Worm (Caenorhabditis elegans): ENCODE data around the gene dnj-20.
A peak's percentile ranks its signal among the peaks of the same experiment; 100 is the strongest.

dnj-20 gene

ce11 chrII:9591071-9591470 is 32.9 kb downstream of the dnj-20 start, which contains the start of the genes E02H1.1 and tag-124 (continued):
- TF ChIP-seq cebp-1 (GFP tag; IDR thresholded peaks at IDR 0.05) (no peak), cebp-1 (tag; optimal IDR thresholded peaks at IDR 0.05) (peak; percentile 58), cebp-2 (GFP tag; IDR thresholded peaks at IDR 0.05) (no peak), madf-3 (GFP tag; IDR thresholded peaks at IDR 0.05) (0 out of 2 replicates have a peak, but pooled peaks have one; percentile 49), let-607 (tag; optimal IDR thresholded peaks at IDR 0.05) (peak in 1 of 2 experiments; percentile 62), B0035.1 (tag; optimal IDR thresholded peaks at IDR 0.05) (no peak), ccch-3 (GFP tag; optimal IDR thresholded peaks at IDR 0.05) (peak; percentile 5), lin-40 (tag; optimal IDR thresholded peaks at IDR 0.05) (peak; percentile 70), chd-7 (tag; optimal IDR thresholded peaks at IDR 0.05) (peak; percentile 29), dox-1 (GFP tag; IDR thresholded peaks at IDR 0.05) (peak; percentile 37; the same call in 1 of the 2 replicates), hrde-1 (tag; optimal IDR thresholded peaks at IDR 0.05; ENCODE audit: borderline replicate concordance) (no peak), ZK185.1 (tag; optimal IDR thresholded peaks at IDR 0.05; ENCODE audit: poor library complexity, severe bottlenecking) (peak; percentile 93), ceh-27 (GFP tag; optimal IDR thresholded peaks at IDR 0.05) (peak; percentile 69), attf-3 (GFP tag; conservative IDR thresholded peaks at IDR 0.05) (peak; percentile 59), ceh-100 (GFP tag; IDR thresholded peaks at IDR 0.05) (peak; percentile 57), F33H1.4 (GFP tag; IDR thresholded peaks at IDR 0.05) (peak; percentile 57)

- no peak for TF ChIP-seq F49E8.2 (tag; optimal IDR thresholded peaks at IDR 0.05; ENCODE audit: insufficient read depth)
Measured at ce11 chrII:9589667-9590066, 34.3 kb downstream of the dnj-20 start, which contains the start of gene eral-1. Gene eral-1 (minus strand): TSS chrII:9589767.

ce11 chrII:9586734-9587209 is 37.2 kb downstream of the dnj-20 start, which contains the start of gene ugt-58:
Gene ugt-58 (minus strand): TSS chrII:9586784.
- TF ChIP-seq bed-1 (GFP tag; IDR thresholded peaks at IDR 0.05): no peak
- TF ChIP-seq dox-1 (GFP tag; IDR thresholded peaks at IDR 0.05): no peak
- TF ChIP-seq attf-3 (GFP tag; conservative IDR thresholded peaks at IDR 0.05): no peak
- TF ChIP-seq nhr-80 (tag; optimal IDR thresholded peaks at IDR 0.05): peak; percentile 5

- no peak for TF ChIP-seq mxl-1 (tag; optimal IDR thresholded peaks at IDR 0.05)
- no peak for TF ChIP-seq ztf-22 (GFP tag; optimal IDR thresholded peaks at IDR 0.05)
- no peak for TF ChIP-seq T07F8.4 (tag; optimal IDR thresholded peaks at IDR 0.05)
Measured at ce11 chrII:9583461-9583860, 40.5 kb downstream of the dnj-20 start, which contains the start of gene wee-1.1. Gene wee-1.1 (minus strand): TSS chrII:9583561.

- TF ChIP-seq lsy-27 (tag; optimal IDR thresholded peaks at IDR 0.05; ENCODE audit: borderline replicate concordance, insufficient read depth) (no peak), F57A8.1 (GFP tag; optimal IDR thresholded peaks at IDR 0.05) (no peak), zfh-2 (GFP tag; conservative IDR thresholded peaks at IDR 0.05) (no peak), nfyb-1 (GFP tag; IDR thresholded peaks at IDR 0.05) (0 out of 2 replicates have a peak, but pooled peaks have one; percentile 33), dpl-1 (GFP tag; optimal IDR thresholded peaks at IDR 0.05) (no peak), sdz-38 (tag; optimal IDR thresholded peaks at IDR 0.05) (no peak), xnd-1 (tag; optimal IDR thresholded peaks at IDR 0.05) (no peak), let-607 (tag; optimal IDR thresholded peaks at IDR 0.05) (no peak)
Measured at ce11 chrII:9577630-9578029, 46.3 kb downstream of the dnj-20 start.

ce11 chrII:9576707-9577106 is 47.3 kb downstream of the dnj-20 start:
- TF ChIP-seq mes-4 (tag; optimal IDR thresholded peaks at IDR 0.05) (no peak), Y67H2A.10 (GFP tag; conservative IDR thresholded peaks at IDR 0.05) (no peak), let-607 (tag; optimal IDR thresholded peaks at IDR 0.05) (no peak), ztf-6 (GFP tag; IDR thresholded peaks at IDR 0.05) (no peak), T07F8.4 (tag; optimal IDR thresholded peaks at IDR 0.05) (no peak)
